Fruit fly (Drosophila melanogaster): ENCODE data around the gene MICAL-like.

Gene MICAL-like

DNA sequence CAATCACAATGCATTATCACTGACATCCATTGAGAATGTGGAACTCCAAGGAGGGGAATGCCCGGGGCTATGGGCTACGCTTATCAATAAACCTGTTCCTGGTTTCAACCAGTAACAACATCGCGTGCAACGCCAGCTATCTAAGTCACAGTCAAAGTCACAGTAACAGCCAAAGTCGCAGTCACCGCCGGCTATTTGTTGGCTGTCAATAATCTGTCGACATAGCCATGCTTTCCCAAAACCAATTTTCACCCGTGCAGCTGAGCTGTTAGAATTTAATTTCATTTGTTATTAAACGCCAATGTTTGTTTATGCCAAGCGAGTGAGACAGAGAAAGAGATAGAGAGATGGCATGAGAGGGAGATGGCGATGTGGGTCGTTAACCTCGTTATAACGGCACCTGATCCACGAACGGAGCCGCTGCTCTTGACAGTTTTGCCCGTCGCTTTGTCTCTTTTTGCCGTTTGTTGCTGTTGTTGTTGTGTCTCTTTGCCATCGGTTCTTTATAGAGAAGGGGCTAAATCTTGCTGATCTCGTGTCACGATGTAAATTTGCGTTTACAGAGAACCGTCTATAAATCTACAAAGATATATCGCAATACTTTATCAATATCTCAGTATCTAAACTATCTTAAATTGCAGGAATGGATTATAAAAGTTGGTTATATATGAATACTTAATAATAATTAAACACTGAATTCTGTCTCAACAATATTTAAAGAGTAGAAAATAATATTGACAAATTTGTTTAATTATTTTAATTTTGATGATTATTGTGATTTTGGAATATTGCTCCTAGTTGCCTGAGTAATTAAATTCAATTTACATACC is 17.2 kb upstream of the MICAL-like start:
- TF ChIP-seq Eip93F (GFP tag; optimal IDR thresholded peaks at IDR 0.05) (no peak), CG6808 (GFP tag; optimal IDR thresholded peaks at IDR 0.05) (no peak), Eip75B (GFP tag; optimal IDR thresholded peaks at IDR 0.05) (peak; percentile 6), CG32006 (GFP tag; optimal IDR thresholded peaks at IDR 0.05) (peak; percentile 59), Hr39 (GFP tag; optimal IDR thresholded peaks at IDR 0.05) (peak; percentile 3), Eip78C (GFP tag) (peak; percentile 54), acj6 (GFP tag; optimal IDR thresholded peaks at IDR 0.05) (peak; percentile 41), CG8632 (GFP tag; optimal IDR thresholded peaks at IDR 0.05) (no peak), achi (GFP tag; optimal IDR thresholded peaks at IDR 0.05) (peak; percentile 31), Sox14 (GFP tag; optimal IDR thresholded peaks at IDR 0.05) (no peak), CG8319 (GFP tag; optimal IDR thresholded peaks at IDR 0.05) (no peak), Lpt (GFP tag; optimal IDR thresholded peaks at IDR 0.05) (peak; percentile 18), esn (GFP tag; optimal IDR thresholded peaks at IDR 0.05) (peak; percentile 66), topi (GFP tag; optimal IDR thresholded peaks at IDR 0.05) (peak; percentile 35), CG11902 (GFP tag; optimal IDR thresholded peaks at IDR 0.05) (no peak), svp (GFP tag) (peak; percentile 89), CG9139 (GFP tag; optimal IDR thresholded peaks at IDR 0.05) (no peak), pdm3 (GFP tag; optimal IDR thresholded peaks at IDR 0.05) (peak; percentile 33), OdsH (GFP tag; optimal IDR thresholded peaks at IDR 0.05) (peak; percentile 25), CG1621 (tag; optimal IDR thresholded peaks at IDR 0.05) (no peak), fkh (GFP tag; optimal IDR thresholded peaks at IDR 0.05) (peak; percentile 86), CG6276 (GFP tag; optimal IDR thresholded peaks at IDR 0.05) (peak; percentile 5), ss (GFP tag; optimal IDR thresholded peaks at IDR 0.05) (peak; percentile 18 to 70), Ets96B (tag; optimal IDR thresholded peaks at IDR 0.05) (no peak), Met (GFP tag; optimal IDR thresholded peaks at IDR 0.05) (peak; percentile 10), salr (GFP tag; optimal IDR thresholded peaks at IDR 0.05) (peak in 1 of 2 experiments; percentile 23), CG10631 (GFP tag; optimal IDR thresholded peaks at IDR 0.05) (peak; percentile 42), Blimp-1 (GFP tag; optimal IDR thresholded peaks at IDR 0.05) (no peak), CG11294 (GFP tag; IDR thresholded peaks at IDR 0.05) (no peak), fd85E (GFP tag; optimal IDR thresholded peaks at IDR 0.05) (no peak), CG3032 (tag; optimal IDR thresholded peaks at IDR 0.05) (peak; percentile 33), CG34406 (GFP tag; optimal IDR thresholded peaks at IDR 0.05) (peak; percentile 5), CG6792 (GFP tag; optimal IDR thresholded peaks at IDR 0.05) (peak; percentile 11), CG3919 (GFP tag; optimal IDR thresholded peaks at IDR 0.05) (peak; percentile 21), Sox102F (GFP tag; optimal IDR thresholded peaks at IDR 0.05) (peak; percentile 39), net (GFP tag; optimal IDR thresholded peaks at IDR 0.05) (no peak), lz (GFP tag; optimal IDR thresholded peaks at IDR 0.05) (peak; percentile 18), CG31627 (GFP tag; optimal IDR thresholded peaks at IDR 0.05) (peak; percentile 5)

DNA sequence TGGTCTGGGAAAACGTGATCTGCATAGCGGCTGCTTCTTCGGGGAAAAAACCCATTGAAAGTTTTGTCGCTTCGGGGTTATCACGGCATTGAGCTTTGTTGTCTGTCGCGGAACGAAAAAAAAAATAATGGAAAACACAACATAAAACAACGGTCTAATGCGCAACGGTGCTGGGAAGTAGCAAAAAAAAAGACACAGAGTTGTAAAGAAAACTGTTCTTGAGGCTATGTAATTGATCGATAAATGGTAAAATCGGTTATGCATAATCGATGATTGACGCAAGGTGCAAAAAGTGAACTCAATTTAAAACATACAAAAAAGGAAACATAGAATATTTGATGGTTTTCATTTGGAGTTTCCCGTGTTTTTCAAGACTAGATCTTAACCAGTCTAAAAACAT is 16.2 kb upstream of the MICAL-like start:
- TF ChIP-seq CG34406 (GFP tag; optimal IDR thresholded peaks at IDR 0.05) = no peak
- no peak for TF ChIP-seq svp (GFP tag)
- no peak for TF ChIP-seq CG8319 (GFP tag; optimal IDR thresholded peaks at IDR 0.05)
- TF ChIP-seq spab (GFP tag; optimal IDR thresholded peaks at IDR 0.05) = no peak
- TF ChIP-seq Blimp-1 (GFP tag; optimal IDR thresholded peaks at IDR 0.05) = no peak
- no peak for TF ChIP-seq Gug (GFP tag; IDR thresholded peaks at IDR 0.05)
